Worm (Caenorhabditis elegans) whole organism, L4 larva: ENCODE results near the gene msp-36.

ENCODE experiments used
- ceh-82 ChIP-seq: sonication (generic microtip); optimal IDR thresholded peaks from 2 replicates; lab custom pipeline; 2017; ENCODE audit warnings: missing biosample characterization, missing genetic modification characterization
- spr-1 ChIP-seq: sonication (generic microtip); optimal IDR thresholded peaks from 2 replicates; lab custom pipeline; 2016; ENCODE audit warnings: mild to moderate bottlenecking, missing genetic modification characterization, missing compliant biosample characterization

ce11 chrIV:10128906-10129386 is 33.7 kb downstream of the msp-36 start, which contains the start of the genes gtbp-1 and K08F4.3:
- TF ChIP-seq spr-1 (tag; lab: Kevin White, UChicago), result no peak
- TF ChIP-seq ceh-82 (tag; lab: Kevin White, UChicago), result no peak
